Worm (Caenorhabditis elegans) whole organism, young adult: Measurements from ENCODE around the gene lips-15.

ENCODE experiments used
- F22D6.2 ChIP-seq: sonication (generic microtip); optimal IDR thresholded peaks from 2 replicates; lab custom pipeline; 2016; ENCODE audit warnings: mild to moderate bottlenecking, missing genetic modification characterization, missing compliant biosample characterization
- Y53F4B.3 ChIP-seq: fragments of 200-800 bp; sonication (Bioruptor generic); IDR thresholded peaks from 2 replicates; pipeline ENCODE4 v1.3.6; 2022; ENCODE audit warnings: missing genetic modification reagents, missing genetic modification characterization, missing compliant biosample characterization
- athp-1 ChIP-seq: sonication (generic microtip); optimal IDR thresholded peaks from 2 replicates; lab custom pipeline; 2017; ENCODE audit warnings: mild to moderate bottlenecking, missing genetic modification characterization, missing compliant biosample characterization
- attf-6 ChIP-seq: fragments of 200-800 bp; sonication (Bioruptor generic); IDR thresholded peaks from 2 replicates; pipeline ENCODE4 v1.3.6; 2022; ENCODE audit warnings: missing genetic modification reagents, missing genetic modification characterization, missing compliant biosample characterization
- egrh-3 ChIP-seq: fragments of 200-800 bp; sonication (Bioruptor generic); IDR thresholded peaks from 2 replicates; pipeline ENCODE4 v1.3.6; 2022; ENCODE audit warnings: missing genetic modification reagents, missing genetic modification characterization, missing compliant biosample characterization
- hmg-20 ChIP-seq: fragments of 200-800 bp; sonication (Bioruptor generic); IDR thresholded peaks from 2 replicates; pipeline ENCODE4 v1.3.6; 2022; ENCODE audit warnings: missing genetic modification reagents, missing genetic modification characterization, missing compliant biosample characterization
- madf-3 ChIP-seq: fragments of 200-800 bp; sonication (Bioruptor generic); IDR thresholded peaks from 2 replicates; pipeline ENCODE4 v1.3.6; 2022; ENCODE audit warnings: missing genetic modification reagents, missing genetic modification characterization, missing compliant biosample characterization
- nfya-1 ChIP-seq: sonication (generic microtip); optimal IDR thresholded peaks from 2 replicates; lab custom pipeline; 2017; ENCODE audit warnings: antibody characterized with exemption, missing compliant biosample characterization, missing genetic modification characterization, borderline replicate concordance; ENCODE audit not compliant: insufficient read depth
- pha-4 ChIP-seq: fragments of 150-350 bp; sonication (generic microtip); optimal IDR thresholded peaks from 2 replicates; lab custom pipeline; 2014; ENCODE audit warnings: missing biosample characterization, missing genetic modification reagents, missing genetic modification characterization
- sptf-2 ChIP-seq: fragments of 200-800 bp; sonication (Bioruptor generic); optimal IDR thresholded peaks from 2 replicates; lab custom pipeline; 2018; ENCODE audit warnings: mild to moderate bottlenecking, missing genetic modification characterization, missing compliant biosample characterization
- unc-62 ChIP-seq: fragments of 150-350 bp; optimal IDR thresholded peaks from 2 replicates; lab custom pipeline; 2014; ENCODE audit warnings: missing biosample characterization, missing genetic modification reagents, missing genetic modification characterization

DNA sequence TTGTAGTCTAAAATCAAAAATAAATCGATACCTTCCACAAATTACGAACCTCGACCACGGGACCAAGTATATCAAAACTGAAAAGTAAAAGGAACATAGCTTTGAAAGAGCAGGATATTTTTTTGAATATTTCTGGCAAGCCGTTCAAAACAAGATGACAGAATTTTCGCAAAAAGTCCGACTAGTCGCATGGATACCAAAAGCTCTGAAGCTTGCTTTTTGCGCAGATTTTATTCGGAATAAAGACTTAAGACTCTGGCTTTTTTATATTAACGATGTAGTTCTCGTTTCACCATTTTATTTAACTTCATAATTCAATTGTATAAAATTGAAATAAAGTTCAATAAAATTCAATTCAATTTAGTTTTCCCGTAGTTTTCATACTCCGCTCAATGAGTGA, 30.6 kb upstream of the lips-15 start, which contains the start of gene Y38E10A.2:
- TF ChIP-seq sptf-2 (no peak), F22D6.2 (tag; lab: Kevin White, UChicago) (no peak), nfya-1 (tag; lab: Kevin White, UChicago) (no peak), egrh-3 (GFP tag; lab: Robert Waterston, UW) (no peak), attf-6 (GFP tag; lab: Robert Waterston, UW) (no peak), Y53F4B.3 (GFP tag; lab: Robert Waterston, UW) (no peak), pha-4 (tag; lab: Kevin White, UChicago) (no peak), athp-1 (tag; lab: Kevin White, UChicago) (no peak), hmg-20 (no peak), unc-62 (GFP tag; lab: Kevin White, UChicago) (no peak), madf-3 (no peak)
